Fruit fly (Drosophila melanogaster): Measurements from ENCODE around the gene Trx2.

Gene Trx2

dm6 chr2L:9617908-9618307, 4.9 kb downstream of the Trx2 start (continued):
- TF ChIP-seq CG13775 (GFP tag; optimal IDR thresholded peaks at IDR 0.05) = no peak
- peak; percentile 17; the same call in 1 of the 2 replicates for TF ChIP-seq slbo (GFP tag; IDR thresholded peaks at IDR 0.05)
- TF ChIP-seq Meics (GFP tag; optimal IDR thresholded peaks at IDR 0.05) = peak; percentile 11
- 0 out of 3 replicates have a peak, but pooled peaks have one; percentile 24 for TF ChIP-seq tgo (GFP tag; IDR thresholded peaks at IDR 0.05)
- no peak for TF ChIP-seq maf-S (GFP tag; optimal IDR thresholded peaks at IDR 0.05)
- TF ChIP-seq Sin3A (optimal IDR thresholded peaks at IDR 0.05) = no peak
- TF ChIP-seq CG10267 (tag; optimal IDR thresholded peaks at IDR 0.05) = no peak
- TF ChIP-seq Bgb (GFP tag; IDR thresholded peaks at IDR 0.05; ENCODE audit: partially characterized antibody) = no peak
- no peak for TF ChIP-seq Sry-β (GFP tag; optimal IDR thresholded peaks at IDR 0.05)
- TF ChIP-seq E2f2 (GFP tag; IDR thresholded peaks at IDR 0.05) = 0 out of 2 replicates have a peak, but pooled peaks have one; percentile 32
- peak; percentile 38 for TF ChIP-seq Asciz (GFP tag; optimal IDR thresholded peaks at IDR 0.05)
- TF ChIP-seq CG15601 (tag; optimal IDR thresholded peaks at IDR 0.05) = no peak
- TF ChIP-seq NfI (GFP tag; optimal IDR thresholded peaks at IDR 0.05) = peak; percentile 18
- TF ChIP-seq CG9932 (GFP tag; IDR thresholded peaks at IDR 0.05) = 0 out of 2 replicates have a peak, but pooled peaks have one; percentile 10
- TF ChIP-seq Med (GFP tag) = peak; percentile 27
- 0 out of 3 replicates have a peak, but pooled peaks have one; percentile 16 for TF ChIP-seq dysf (GFP tag; IDR thresholded peaks at IDR 0.05)
- peak; percentile 25 for TF ChIP-seq CG12104 (GFP tag; optimal IDR thresholded peaks at IDR 0.05)
- no peak for TF ChIP-seq fd102C (GFP tag; optimal IDR thresholded peaks at IDR 0.05)
- TF ChIP-seq Ada2b (GFP tag; IDR thresholded peaks at IDR 0.05) = 0 out of 2 replicates have a peak, but pooled peaks have one; percentile 18
- peak; percentile 55 for TF ChIP-seq Fer1 (GFP tag; optimal IDR thresholded peaks at IDR 0.05)
- TF ChIP-seq Nf-YA (GFP tag; IDR thresholded peaks at IDR 0.05) = no peak
- no peak for TF ChIP-seq Oli (tag; optimal IDR thresholded peaks at IDR 0.05)
- peak; percentile 59 for TF ChIP-seq Sox102F (GFP tag; optimal IDR thresholded peaks at IDR 0.05)
- peak; percentile 31 for TF ChIP-seq CG13424 (tag; optimal IDR thresholded peaks at IDR 0.05)
- peak in 1 of 2 experiments; percentile 35 for TF ChIP-seq eve (GFP tag; optimal IDR thresholded peaks at IDR 0.05)
- no peak for TF ChIP-seq CG4282 (GFP tag; optimal IDR thresholded peaks at IDR 0.05)
- no peak for TF ChIP-seq Doc2 (GFP tag; IDR thresholded peaks at IDR 0.05)
- no peak for TF ChIP-seq Elba2 (GFP tag; optimal IDR thresholded peaks at IDR 0.05)
- TF ChIP-seq Vsx1 (GFP tag; optimal IDR thresholded peaks at IDR 0.05) = peak; percentile 11
- TF ChIP-seq Hmr (GFP tag; optimal IDR thresholded peaks at IDR 0.05) = peak; percentile 34
- no peak for TF ChIP-seq lilli (GFP tag; optimal IDR thresholded peaks at IDR 0.05)
- TF ChIP-seq ken (GFP tag; IDR thresholded peaks at IDR 0.05) = 0 out of 3 replicates have a peak, but pooled peaks have one; percentile 10
- TF ChIP-seq Hey (tag; optimal IDR thresholded peaks at IDR 0.05) = no peak
- no peak for TF ChIP-seq CG18476 (GFP tag; optimal IDR thresholded peaks at IDR 0.05)
- no peak for TF ChIP-seq CG2889 (GFP tag; IDR thresholded peaks at IDR 0.05)
- TF ChIP-seq Gug (GFP tag; IDR thresholded peaks at IDR 0.05) = no peak
- no peak for TF ChIP-seq CG11695 (GFP tag; IDR thresholded peaks at IDR 0.05)
- TF ChIP-seq unpg (GFP tag; optimal IDR thresholded peaks at IDR 0.05) = peak; percentile 20
- no peak for TF ChIP-seq ap (GFP tag; IDR thresholded peaks at IDR 0.05)
- no peak for TF ChIP-seq org-1 (GFP tag; optimal IDR thresholded peaks at IDR 0.05)
- 0 out of 2 replicates have a peak, but pooled peaks have one; percentile 25 for TF ChIP-seq vvl (GFP tag; IDR thresholded peaks at IDR 0.05)
- no peak for TF ChIP-seq BtbVII (GFP tag; optimal IDR thresholded peaks at IDR 0.05)
- no peak for TF ChIP-seq jigr1 (GFP tag; IDR thresholded peaks at IDR 0.05)
- TF ChIP-seq HHEX (GFP tag; optimal IDR thresholded peaks at IDR 0.05) = peak; percentile 5
- no peak for TF ChIP-seq CG1647 (GFP tag; optimal IDR thresholded peaks at IDR 0.05)
- no peak for TF ChIP-seq cas (GFP tag; IDR thresholded peaks at IDR 0.05)
- no peak for TF ChIP-seq CG4617 (GFP tag; optimal IDR thresholded peaks at IDR 0.05; ENCODE audit: borderline replicate concordance)
- TF ChIP-seq az2 (GFP tag; optimal IDR thresholded peaks at IDR 0.05) = no peak
- TF ChIP-seq CG10979 (tag; optimal IDR thresholded peaks at IDR 0.05) = peak; percentile 23
- TF ChIP-seq CG10274 (GFP tag; optimal IDR thresholded peaks at IDR 0.05) = peak; percentile 82
- TF ChIP-seq phol (tag; optimal IDR thresholded peaks at IDR 0.05) = peak; percentile 14
